Worm (Caenorhabditis elegans): ENCODE data around the gene rps-2.

DNA sequence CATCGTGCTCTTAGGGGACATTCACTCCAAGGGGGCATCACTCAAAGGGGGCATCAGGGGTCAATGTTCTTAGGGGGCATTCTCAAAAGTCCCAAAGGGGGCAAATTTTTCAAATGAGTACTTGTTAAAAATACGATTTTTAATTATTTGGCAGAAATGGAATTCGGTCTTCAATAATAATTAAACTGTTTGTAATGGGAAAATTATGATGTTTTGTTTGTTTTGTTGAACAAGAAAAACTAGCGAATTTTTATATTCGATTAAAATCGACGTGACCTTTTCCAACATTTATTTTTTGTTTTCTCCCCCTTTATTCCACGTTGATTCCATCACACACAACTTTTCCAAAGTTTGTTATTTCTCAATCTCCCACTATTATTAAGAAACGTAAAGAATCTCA is 40.8 kb upstream of the rps-2 start, which contains the start of gene F57H12.5:
- TF ChIP-seq sptf-1 (tag; optimal IDR thresholded peaks at IDR 0.05) = no peak
- no peak for TF ChIP-seq pha-4 (tag; optimal IDR thresholded peaks at IDR 0.05)
- TF ChIP-seq nhr-28 (tag; optimal IDR thresholded peaks at IDR 0.05) = no peak
- TF ChIP-seq unc-62 (GFP tag; optimal IDR thresholded peaks at IDR 0.05) = no peak
- no peak for TF ChIP-seq ztf-11 (tag; optimal IDR thresholded peaks at IDR 0.05)
- TF ChIP-seq elt-1 (tag; optimal IDR thresholded peaks at IDR 0.05; ENCODE audit: borderline replicate concordance, insufficient read depth) = no peak
- no peak for TF ChIP-seq nhr-12 (tag; optimal IDR thresholded peaks at IDR 0.05)
- TF ChIP-seq cnd-1 (tag; optimal IDR thresholded peaks at IDR 0.05) = no peak
- TF ChIP-seq nhr-76 (tag; optimal IDR thresholded peaks at IDR 0.05) = no peak
- no peak for TF ChIP-seq nhr-237 (tag; optimal IDR thresholded peaks at IDR 0.05)
- no peak for TF ChIP-seq unc-39 (tag; optimal IDR thresholded peaks at IDR 0.05)
